Fruit fly (Drosophila melanogaster): ENCODE data around the gene oc.

DNA sequence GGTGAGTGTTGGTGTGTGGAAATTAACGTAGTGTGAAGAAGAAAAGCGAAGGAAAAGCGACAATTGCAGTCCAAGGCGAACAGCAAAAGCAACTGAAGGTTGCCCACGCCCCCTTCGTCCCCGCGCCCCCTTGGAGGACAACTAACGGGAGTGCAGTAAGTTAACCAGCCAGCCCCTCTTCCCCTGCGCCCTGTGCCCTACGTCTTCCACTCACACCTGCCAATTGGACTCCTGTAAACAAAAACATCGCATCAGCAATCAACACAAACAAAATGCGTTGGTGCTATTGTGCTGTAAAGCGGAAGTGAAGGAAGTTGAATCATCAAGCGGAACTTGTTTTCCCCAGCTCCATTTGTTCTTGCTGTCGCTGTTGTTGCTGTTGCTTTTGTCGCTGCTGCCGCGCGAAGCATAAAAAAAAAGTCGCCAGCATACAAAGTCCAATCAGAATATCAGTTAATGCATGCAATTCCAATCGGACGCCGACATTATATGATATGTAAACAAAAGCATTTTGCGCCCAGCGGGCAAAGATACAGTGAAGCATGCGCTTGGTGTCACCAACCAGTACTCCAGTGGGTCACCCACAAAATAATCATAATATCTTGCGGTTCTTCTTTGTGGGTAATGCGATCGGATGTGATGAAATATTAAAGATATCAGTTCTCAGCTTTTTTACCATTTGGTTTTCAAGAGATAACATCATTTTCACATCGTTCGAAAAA is 57.9 kb downstream of the oc start:
- TF ChIP-seq Hr96 (GFP tag; optimal IDR thresholded peaks at IDR 0.05) = no peak
- no peak for TF ChIP-seq CG33017 (tag; optimal IDR thresholded peaks at IDR 0.05)
- no peak for TF ChIP-seq kay (GFP tag; ENCODE audit: borderline replicate concordance)
